Fruit fly (Drosophila melanogaster) whole organism, wandering third instar larva: Measurements from ENCODE around the gene CG14410.

ENCODE experiments used
- Abd-B ChIP-seq: fragments of >200 bp; optimal IDR thresholded peaks from 2 replicates; lab custom pipeline; 2017; ENCODE audit warnings: missing biosample characterization, missing genetic modification characterization
- CG32264 ChIP-seq: fragments of 200-800 bp; sonication (Bioruptor generic); optimal IDR thresholded peaks from 2 replicates; lab custom pipeline; 2016; ENCODE audit warnings: missing biosample characterization, missing genetic modification characterization
- CG9705 ChIP-seq: fragments of 200-800 bp; sonication (Bioruptor generic); optimal IDR thresholded peaks from 2 replicates; lab custom pipeline; 2018; ENCODE audit warnings: missing biosample characterization, mild to moderate bottlenecking, missing genetic modification characterization
- CrebA ChIP-seq: fragments of 200-800 bp; sonication (Bioruptor generic); optimal IDR thresholded peaks from 2 replicates; lab custom pipeline; 2016; ENCODE audit warnings: missing biosample characterization, mild to moderate bottlenecking, missing genetic modification characterization, borderline replicate concordance
- Dfd ChIP-seq: fragments of >200 bp; optimal IDR thresholded peaks from 2 replicates; lab custom pipeline; 2017; ENCODE audit warnings: missing biosample characterization, missing genetic modification characterization
- Dif ChIP-seq: fragments of 200-275, 200-300 bp; sonication (Bioruptor generic); optimal IDR thresholded peaks from 2 replicates; lab custom pipeline; 2018; ENCODE audit warnings: missing biosample characterization, missing genetic modification characterization; ENCODE audit not compliant: partially characterized antibody
- GATAd ChIP-seq: sonication (Bioruptor generic); optimal IDR thresholded peaks from 2 replicates; lab custom pipeline; 2016; ENCODE audit warnings: missing biosample characterization, missing genetic modification characterization
- HLH106 ChIP-seq: fragments of 200-800 bp; optimal IDR thresholded peaks from 3 replicates; lab custom pipeline; 2019; ENCODE audit warnings: missing biosample characterization, mild to moderate bottlenecking, missing genetic modification characterization, moderate library complexity
- Hnf4 ChIP-seq: fragments of 200-800 bp; sonication (Bioruptor generic); optimal IDR thresholded peaks from 2 replicates; lab custom pipeline; 2016; ENCODE audit warnings: missing biosample characterization, mild to moderate bottlenecking, missing genetic modification characterization
- Hr78 ChIP-seq: fragments of >200 bp; optimal IDR thresholded peaks from 2 replicates; lab custom pipeline; 2017; ENCODE audit warnings: missing biosample characterization, missing genetic modification characterization
- Hr83 ChIP-seq: fragments of 200-300 bp; sonication (Bioruptor generic); optimal IDR thresholded peaks from 2 replicates; lab custom pipeline; 2016; ENCODE audit warnings: missing biosample characterization, mild to moderate bottlenecking, missing genetic modification characterization, moderate library complexity; ENCODE audit not compliant: poor library complexity, severe bottlenecking
- Jra ChIP-seq: sonication (Bioruptor generic); optimal IDR thresholded peaks from 2 replicates; lab custom pipeline; 2016; ENCODE audit warnings: missing biosample characterization, missing genetic modification characterization
- Mio ChIP-seq: sonication (Bioruptor generic); optimal IDR thresholded peaks from 2 replicates; lab custom pipeline; 2016; ENCODE audit warnings: missing biosample characterization, missing genetic modification characterization
- Myc ChIP-seq: fragments of >200 bp; optimal IDR thresholded peaks from 2 replicates; lab custom pipeline; 2017
- N ChIP-seq: fragments of >200 bp; optimal IDR thresholded peaks from 2 replicates; lab custom pipeline; 2018; ENCODE audit warnings: missing biosample characterization, missing external identifiers, missing genetic modification characterization
- OdsH ChIP-seq: fragments of 200-800 bp; sonication (Bioruptor generic); optimal IDR thresholded peaks from 2 replicates; lab custom pipeline; 2016; ENCODE audit warnings: missing biosample characterization, mild to moderate bottlenecking, missing genetic modification characterization
- Rel ChIP-seq, 2 experiments: fragments of 200-800 bp; sonication (Bioruptor generic) in 1 of 2; optimal IDR thresholded peaks; 2 replicates in 1 of 2; 3 replicates in 1 of 2; lab custom pipeline; 2016 to 2019; ENCODE audit warnings: mild to moderate bottlenecking in 2 of 2, missing biosample characterization in 2 of 2, missing genetic modification characterization in 2 of 2, moderate library complexity in 1 of 2
- Sp1 ChIP-seq: fragments of 200-800 bp; sonication (Bioruptor generic); optimal IDR thresholded peaks from 3 replicates; lab custom pipeline; 2019; ENCODE audit warnings: missing biosample characterization, mild to moderate bottlenecking, missing genetic modification characterization, moderate library complexity
- Vsx2 ChIP-seq: fragments of 200-300, 225-300 bp; sonication (Bioruptor generic); optimal IDR thresholded peaks from 2 replicates; lab custom pipeline; 2018; ENCODE audit warnings: missing biosample characterization, missing genetic modification characterization; ENCODE audit not compliant: partially characterized antibody
- br ChIP-seq: fragments of 200-800 bp; sonication (Bioruptor generic); optimal IDR thresholded peaks from 2 replicates; lab custom pipeline; 2016; ENCODE audit warnings: missing biosample characterization, missing genetic modification characterization
- brk ChIP-seq: fragments of 200-800 bp; sonication (Bioruptor generic); optimal IDR thresholded peaks from 2 replicates; lab custom pipeline; 2016; ENCODE audit warnings: missing biosample characterization, mild to moderate bottlenecking, missing genetic modification characterization
- dl ChIP-seq, 2 experiments: fragments of 175-275, 200-275 bp in 1 of 2; fragments of 200-275 bp in 1 of 2; sonication (Bioruptor generic); optimal IDR thresholded peaks; lab custom pipeline; 2018; ENCODE audit warnings: mild to moderate bottlenecking in 2 of 2, missing biosample characterization in 2 of 2, missing genetic modification characterization in 2 of 2, moderate library complexity in 2 of 2; ENCODE audit not compliant: partially characterized antibody in 2 of 2, insufficient read depth in 1 of 2
- dmrt93B ChIP-seq: fragments of 200-800 bp; sonication (Bioruptor generic); optimal IDR thresholded peaks from 2 replicates; lab custom pipeline; 2018; ENCODE audit warnings: missing biosample characterization, mild to moderate bottlenecking, missing genetic modification characterization
- dsf ChIP-seq: sonication (Bioruptor generic); optimal IDR thresholded peaks from 2 replicates; lab custom pipeline; 2016; ENCODE audit warnings: missing biosample characterization, missing genetic modification characterization, borderline replicate concordance
- ey ChIP-seq: fragments of 200-800 bp; sonication (Bioruptor generic); optimal IDR thresholded peaks from 2 replicates; lab custom pipeline; 2016; ENCODE audit warnings: missing biosample characterization, missing genetic modification characterization
- foxo ChIP-seq, 2 experiments: fragments of 200-800 bp; sonication (Bioruptor generic); optimal IDR thresholded peaks; 2 replicates in 1 of 2; 3 replicates in 1 of 2; lab custom pipeline; 2016 to 2017; ENCODE audit warnings: missing biosample characterization in 2 of 2, missing genetic modification characterization in 2 of 2
- fru ChIP-seq: fragments of 200-800 bp; sonication (Bioruptor generic); optimal IDR thresholded peaks from 3 replicates; lab custom pipeline; 2016; ENCODE audit warnings: missing biosample characterization, mild to moderate bottlenecking, missing genetic modification characterization
- h ChIP-seq: fragments of 200-800 bp; sonication (Bioruptor generic); optimal IDR thresholded peaks from 3 replicates; lab custom pipeline; 2016; ENCODE audit warnings: missing biosample characterization, mild to moderate bottlenecking, missing genetic modification characterization
- jim ChIP-seq: fragments of 175-275, 200-325 bp; sonication (Bioruptor generic); optimal IDR thresholded peaks from 2 replicates; lab custom pipeline; 2016; ENCODE audit warnings: missing biosample characterization, mild to moderate bottlenecking, missing genetic modification characterization
- lola ChIP-seq: fragments of >200 bp; optimal IDR thresholded peaks from 2 replicates; lab custom pipeline; 2017; ENCODE audit warnings: missing biosample characterization, missing genetic modification characterization
- pan ChIP-seq: fragments of >200 bp; optimal IDR thresholded peaks from 2 replicates; lab custom pipeline; 2017
- psq ChIP-seq: fragments of 200-800 bp; sonication (Bioruptor generic); optimal IDR thresholded peaks from 3 replicates; lab custom pipeline; 2017; ENCODE audit warnings: missing biosample characterization, mild to moderate bottlenecking, missing genetic modification characterization, moderate library complexity
- rgr ChIP-seq: fragments of 200-800 bp; sonication (Bioruptor generic); optimal IDR thresholded peaks from 3 replicates; lab custom pipeline; 2016; ENCODE audit warnings: missing biosample characterization, mild to moderate bottlenecking, missing genetic modification characterization
- sage ChIP-seq: fragments of 200-800 bp; sonication (Bioruptor generic); optimal IDR thresholded peaks from 2 replicates; lab custom pipeline; 2016; ENCODE audit warnings: missing biosample characterization, mild to moderate bottlenecking, missing genetic modification characterization
- sv ChIP-seq: fragments of 200-800 bp; sonication (Bioruptor generic); optimal IDR thresholded peaks from 3 replicates; lab custom pipeline; 2016; ENCODE audit warnings: missing biosample characterization, missing genetic modification characterization
- tai ChIP-seq: sonication (Bioruptor generic); optimal IDR thresholded peaks from 2 replicates; lab custom pipeline; 2016; ENCODE audit warnings: missing biosample characterization, missing genetic modification characterization
- usp ChIP-seq: fragments of >200 bp; optimal IDR thresholded peaks from 2 replicates; lab custom pipeline; 2017; ENCODE audit warnings: missing biosample characterization, missing genetic modification characterization
- woc ChIP-seq: sonication (Bioruptor generic); optimal IDR thresholded peaks from 2 replicates; lab custom pipeline; 2016; ENCODE audit warnings: missing biosample characterization, mild to moderate bottlenecking, missing genetic modification characterization

CG14410 gene

DNA sequence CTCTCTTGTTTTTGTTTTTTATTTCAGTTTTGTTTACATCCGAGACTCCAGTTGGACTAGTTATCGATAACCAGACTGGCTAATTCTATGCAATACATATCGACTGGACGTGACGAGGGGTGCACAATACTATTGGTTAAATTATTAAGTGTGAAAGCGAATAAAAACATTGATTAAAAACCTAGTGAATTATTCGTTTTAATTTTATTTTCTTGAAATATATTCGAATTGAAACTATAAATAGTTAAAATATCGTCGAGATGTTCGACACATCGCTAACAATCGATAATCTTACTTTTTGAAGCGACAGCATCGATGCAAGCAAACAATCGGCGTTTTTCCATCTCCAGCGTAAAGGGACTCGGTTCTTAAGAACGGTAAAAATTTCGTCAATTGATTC is 2.5 kb downstream of the CG14410 start, which contains the start of the genes CG32590 and Flo2:
TSS of gene CG32590 (minus strand) at position 60 of the 400 bp plus-strand sequence.
TSS of gene Flo2 (plus strand) at position 330 of the 400 bp plus-strand sequence.
- TF ChIP-seq sage (peak; percentile 23), OdsH (GFP tag; lab: Kevin White, UChicago) (peak; percentile 73), CrebA (GFP tag; lab: Kevin White, UChicago) (no peak), usp (no peak), dsf (GFP tag; lab: Kevin White, UChicago) (peak; percentile 72), dl (GFP tag; optimal IDR thresholded peaks at IDR 0.05; lab: Kevin White, UChicago; ENCODE audit: insufficient read depth in 1 of 2, partially characterized antibody in 2 of 2) (no peak), CG32264 (peak; percentile 64), foxo (GFP tag; optimal IDR thresholded peaks at IDR 0.05; lab: Kevin White, UChicago) (peak in 1 of 2 experiments; percentile 83), Hr78 (GFP tag; lab: Kevin White, UChicago) (no peak), HLH106 (tag; lab: Kevin White, UChicago) (peak; percentile 69), jim (no peak), N (GFP tag; lab: Kevin White, UChicago) (no peak), Jra (peak; percentile 86), pan (no peak), Rel (GFP tag; optimal IDR thresholded peaks at IDR 0.05; lab: Kevin White, UChicago) (no peak), Rel (tag; optimal IDR thresholded peaks at IDR 0.05; lab: Kevin White, UChicago) (peak; percentile 56), fru (peak; percentile 76), GATAd (GFP tag; lab: Kevin White, UChicago) (peak; percentile 68), Mio (peak; percentile 27), Sp1 (GFP tag; lab: Kevin White, UChicago) (peak; percentile 68), woc (GFP tag; lab: Kevin White, UChicago) (peak; percentile 58), ey (peak; percentile 81), br (GFP tag; lab: Kevin White, UChicago) (peak; percentile 63), Dfd (GFP tag; lab: Kevin White, UChicago) (no peak), CG9705 (GFP tag; lab: Kevin White, UChicago) (peak; percentile 50), tai (GFP tag; lab: Kevin White, UChicago) (no peak), Dif (no peak), h (GFP tag; lab: Kevin White, UChicago) (peak; percentile 89), psq (peak; percentile 71), Abd-B (GFP tag; lab: Kevin White, UChicago) (no peak), Vsx2 (GFP tag; lab: Kevin White, UChicago) (no peak), brk (GFP tag; lab: Kevin White, UChicago) (no peak), Hnf4 (GFP tag; lab: Kevin White, UChicago) (no peak), sv (GFP tag; lab: Kevin White, UChicago) (peak; percentile 50), Myc (lab: Kevin White, UChicago) (no peak), lola (no peak), rgr (peak; percentile 78), Hr83 (GFP tag; lab: Kevin White, UChicago) (no peak), dmrt93B (GFP tag; lab: Kevin White, UChicago) (no peak)

DNA sequence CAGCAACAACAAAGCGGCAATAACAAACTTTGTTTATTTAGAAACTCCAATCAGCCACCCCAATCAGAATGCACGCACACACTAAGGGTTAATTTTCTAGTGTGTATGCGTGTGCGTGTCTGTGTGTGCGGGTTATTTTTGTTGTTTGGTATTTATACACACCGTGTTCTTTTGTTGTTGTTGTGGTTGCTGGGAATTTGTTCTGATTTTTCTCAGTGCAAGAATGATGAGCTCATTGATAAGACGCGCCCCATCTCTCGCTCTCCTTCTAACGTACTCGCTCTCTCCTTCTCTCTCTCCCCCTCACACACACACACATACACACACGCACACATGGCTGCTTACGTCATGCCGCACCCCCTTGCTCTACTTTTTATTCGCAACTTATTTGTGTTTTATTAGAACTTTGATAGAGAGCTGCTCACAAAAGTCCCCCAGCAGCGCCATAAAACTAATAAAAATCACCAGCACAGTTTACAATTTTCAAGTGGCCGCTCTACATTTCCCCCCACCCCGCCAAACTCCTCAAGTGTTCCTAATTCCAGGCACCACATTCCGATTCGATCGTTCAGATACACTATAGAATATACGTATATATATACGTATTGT is 3.3 kb downstream of the CG14410 start:
- TF ChIP-seq ey (peak; percentile 48), brk (GFP tag; lab: Kevin White, UChicago) (no peak), br (GFP tag; lab: Kevin White, UChicago) (no peak), Sp1 (GFP tag; lab: Kevin White, UChicago) (no peak), Rel (GFP tag; optimal IDR thresholded peaks at IDR 0.05; lab: Kevin White, UChicago) (no peak), Rel (tag; optimal IDR thresholded peaks at IDR 0.05; lab: Kevin White, UChicago) (peak; percentile 21), Hr83 (GFP tag; lab: Kevin White, UChicago) (no peak), rgr (peak; percentile 70), Abd-B (GFP tag; lab: Kevin White, UChicago) (no peak), Vsx2 (GFP tag; lab: Kevin White, UChicago) (no peak), sage (no peak), OdsH (GFP tag; lab: Kevin White, UChicago) (peak; percentile 8), CrebA (GFP tag; lab: Kevin White, UChicago) (no peak), h (GFP tag; lab: Kevin White, UChicago) (peak; percentile 47), usp (no peak), HLH106 (tag; lab: Kevin White, UChicago) (peak; percentile 54), fru (peak; percentile 40), foxo (GFP tag; optimal IDR thresholded peaks at IDR 0.05; lab: Kevin White, UChicago) (peak in 1 of 2 experiments; percentile 63), Hr78 (GFP tag; lab: Kevin White, UChicago) (no peak), tai (GFP tag; lab: Kevin White, UChicago) (no peak), GATAd (GFP tag; lab: Kevin White, UChicago) (peak; percentile 7), lola (no peak), CG32264 (no peak), Dif (no peak), N (GFP tag; lab: Kevin White, UChicago) (no peak), Jra (no peak), woc (GFP tag; lab: Kevin White, UChicago) (peak; percentile 0), Mio (no peak), psq (peak; percentile 23)
- TF ChIP-seq, all 38 proteins: peak for 11
